Worm (Caenorhabditis elegans): ENCODE data around the gene srh-209.

ce11 chrV:18394203-18394602 lies 10.5 kb downstream of the srh-209 start, which contains the start of gene Y51A2B.6:
- TF ChIP-seq elt-3 (tag; optimal IDR thresholded peaks at IDR 0.05) = no peak
- no peak for TF ChIP-seq rnt-1 (tag; optimal IDR thresholded peaks at IDR 0.05)
- TF ChIP-seq ceh-8 (GFP tag; optimal IDR thresholded peaks at IDR 0.05) = no peak
- no peak for TF ChIP-seq lin-13 (GFP tag; optimal IDR thresholded peaks at IDR 0.05)
- TF ChIP-seq nhr-76 (tag; optimal IDR thresholded peaks at IDR 0.05) = no peak
- no peak for TF ChIP-seq ceh-82 (tag; optimal IDR thresholded peaks at IDR 0.05)
- no peak for TF ChIP-seq snpc-4 (tag; optimal IDR thresholded peaks at IDR 0.05)
- TF ChIP-seq aly-2 (tag; optimal IDR thresholded peaks at IDR 0.05) = no peak

Measured in whole organism, L1 larva.